Worm (Caenorhabditis elegans) whole organism, L1 larva: ENCODE results near the gene F07C6.2.

Experiments used
- dpl-1 ChIP-seq, 3 experiments: fragments of 150-350 bp in 2 of 3; sonication (generic microtip) in 1 of 3; optimal IDR thresholded peaks; 2 replicates each; lab custom pipeline; 2014 to 2017; ENCODE audit warnings: missing biosample characterization in 3 of 3, missing genetic modification characterization in 3 of 3, missing genetic modification reagents in 3 of 3
- egl-27 ChIP-seq, 2 experiments: fragments of 150-350 bp in 1 of 2; sonication (generic microtip); optimal IDR thresholded peaks; 3 replicates each; lab custom pipeline; 2017 to 2018; ENCODE audit warnings: missing biosample characterization in 2 of 2, missing genetic modification characterization in 2 of 2, missing genetic modification reagents in 2 of 2
- lsy-2 ChIP-seq, 2 experiments: fragments of 150-350 bp; optimal IDR thresholded peaks; 2 replicates each; lab custom pipeline; 2014; ENCODE audit warnings: missing biosample characterization in 2 of 2, missing genetic modification characterization in 2 of 2
- nhr-237 ChIP-seq: fragments of 150-350 bp; optimal IDR thresholded peaks from 2 replicates; lab custom pipeline; 2014; ENCODE audit warnings: missing biosample characterization, missing genetic modification characterization

DNA sequence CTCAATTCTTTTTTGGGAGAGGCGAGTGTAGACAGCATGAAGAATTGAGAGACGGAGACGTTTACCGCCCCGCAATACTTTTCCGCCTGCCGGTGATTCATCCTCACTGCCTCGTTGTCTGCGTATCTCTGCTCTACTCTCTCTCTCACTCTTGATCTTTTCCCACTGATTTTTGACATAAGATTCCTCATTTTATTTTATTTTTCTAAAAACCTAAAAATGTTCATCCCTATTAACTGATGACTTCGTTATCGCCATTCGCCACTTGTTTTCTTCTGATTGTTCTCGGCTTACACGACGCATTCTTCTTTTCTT is 43.4 kb downstream of the F07C6.2 start:
- TF ChIP-seq egl-27 (tag; optimal IDR thresholded peaks at IDR 0.05; lab: Kevin White, UChicago): no peak
- TF ChIP-seq nhr-237 (tag; lab: Kevin White, UChicago): no peak
- TF ChIP-seq lsy-2 (tag; optimal IDR thresholded peaks at IDR 0.05; lab: Kevin White, UChicago): no peak
- no peak for TF ChIP-seq dpl-1 (GFP tag; optimal IDR thresholded peaks at IDR 0.05; lab: Kevin White, UChicago)
